Fruit fly (Drosophila melanogaster) whole organism, embryonic: ENCODE results near the gene CG6893.

Source experiments
- CG10654 ChIP-seq: fragments of 200-800 bp; sonication (Bioruptor generic); optimal IDR thresholded peaks from 2 replicates; lab custom pipeline; 2016; ENCODE audit warnings: missing biosample characterization, missing genetic modification characterization
- CG10959 ChIP-seq: fragments of 200-800 bp; sonication (Bioruptor generic); IDR thresholded peaks from 2 replicates; pipeline ENCODE4 v1.3.6; 2022; ENCODE audit warnings: missing biosample characterization, missing genetic modification characterization
- CG11696 ChIP-seq: fragments of 200-800 bp; sonication (Bioruptor generic); IDR thresholded peaks from 2 replicates; pipeline ENCODE4 v1.3.6; 2022; ENCODE audit warnings: missing biosample characterization, missing genetic modification characterization
- CG12236 ChIP-seq: fragments of 200-800 bp; sonication (Bioruptor generic); optimal IDR thresholded peaks from 2 replicates; lab custom pipeline; 2016; ENCODE audit warnings: missing biosample characterization, missing genetic modification characterization
- CG13894 ChIP-seq: fragments of 200-800 bp; sonication (Bioruptor generic); optimal IDR thresholded peaks from 3 replicates; lab custom pipeline; 2018; ENCODE audit warnings: missing biosample characterization, mild to moderate bottlenecking, missing genetic modification characterization, moderate library complexity
- CG15011 ChIP-seq: fragments of 200-800 bp; sonication (Bioruptor generic); optimal IDR thresholded peaks from 3 replicates; lab custom pipeline; 2018; ENCODE audit warnings: missing biosample characterization, mild to moderate bottlenecking, missing genetic modification characterization
- CG16779 ChIP-seq: fragments of 200-800 bp; sonication (Bioruptor generic); IDR thresholded peaks from 2 replicates; pipeline ENCODE4 v1.3.6; 2022; ENCODE audit warnings: missing biosample characterization, missing genetic modification characterization
- CG17328 ChIP-seq: fragments of 200-800 bp; sonication (Bioruptor generic); IDR thresholded peaks from 2 replicates; pipeline ENCODE4 v1.3.6; 2022; ENCODE audit warnings: missing biosample characterization, missing genetic modification characterization
- CG2889 ChIP-seq: fragments of 200-800 bp; sonication (Bioruptor generic); IDR thresholded peaks from 3 replicates; pipeline ENCODE4 v1.3.6; 2022; ENCODE audit warnings: missing biosample characterization, missing genetic modification characterization
- CG30431 ChIP-seq: fragments of 200-800 bp; sonication (Bioruptor generic); optimal IDR thresholded peaks from 2 replicates; lab custom pipeline; 2017; ENCODE audit warnings: missing biosample characterization, missing genetic modification characterization
- CG31388 ChIP-seq: fragments of 200-800 bp; sonication (Bioruptor generic); optimal IDR thresholded peaks from 2 replicates; lab custom pipeline; 2016; ENCODE audit warnings: missing biosample characterization, missing genetic modification characterization
- CG4617 ChIP-seq: fragments of 200-800 bp; sonication (Bioruptor generic); optimal IDR thresholded peaks from 3 replicates; lab custom pipeline; 2016; ENCODE audit warnings: missing biosample characterization, missing genetic modification characterization, borderline replicate concordance
- CG6272 ChIP-seq: fragments of 200-800 bp; sonication (Bioruptor generic); IDR thresholded peaks from 2 replicates; pipeline ENCODE4 v1.3.6; 2022; ENCODE audit warnings: missing biosample characterization, missing genetic modification characterization
- CG6683 ChIP-seq: fragments of 200-800 bp; sonication (Bioruptor generic); optimal IDR thresholded peaks from 2 replicates; lab custom pipeline; 2017; ENCODE audit warnings: missing biosample characterization, mild to moderate bottlenecking, missing genetic modification characterization, missing genetic modification reagents
- CG6689 ChIP-seq: fragments of 200-800 bp; sonication (Bioruptor generic); IDR thresholded peaks from 2 replicates; pipeline ENCODE4 v1.3.6; 2022; ENCODE audit warnings: missing biosample characterization, missing genetic modification characterization
- CG6765 ChIP-seq: fragments of 200-800 bp; sonication (Bioruptor generic); optimal IDR thresholded peaks from 3 replicates; lab custom pipeline; 2017; ENCODE audit warnings: missing biosample characterization, mild to moderate bottlenecking, missing genetic modification characterization
- CG8089 ChIP-seq: fragments of 200-800 bp; sonication (Bioruptor generic); optimal IDR thresholded peaks from 3 replicates; lab custom pipeline; 2016; ENCODE audit warnings: missing biosample characterization, missing genetic modification characterization
- CG8281 ChIP-seq: fragments of 200-800 bp; sonication (Bioruptor generic); optimal IDR thresholded peaks from 2 replicates; lab custom pipeline; 2018; ENCODE audit warnings: missing biosample characterization, mild to moderate bottlenecking, missing genetic modification characterization, moderate library complexity
- CG8944 ChIP-seq: fragments of 200-800 bp; sonication (Bioruptor generic); optimal IDR thresholded peaks from 3 replicates; lab custom pipeline; 2016; ENCODE audit warnings: missing biosample characterization, missing genetic modification characterization
- CoRest ChIP-seq: fragments of 200-800 bp; sonication (Bioruptor generic); optimal IDR thresholded peaks from 3 replicates; lab custom pipeline; 2018; ENCODE audit warnings: missing biosample characterization, mild to moderate bottlenecking, missing genetic modification characterization, moderate library complexity
- Drgx ChIP-seq: fragments of 200-800 bp; sonication (Bioruptor generic); IDR thresholded peaks from 2 replicates; pipeline ENCODE4 v1.3.6; 2022; ENCODE audit warnings: missing biosample characterization, missing genetic modification characterization
- Hr51 ChIP-seq, 2 experiments: fragments of 200-800 bp; sonication (Bioruptor generic); optimal IDR thresholded peaks; 2 replicates in 1 of 2; 3 replicates in 1 of 2; lab custom pipeline; 2016 to 2018; ENCODE audit warnings: missing biosample characterization in 2 of 2, missing genetic modification characterization in 2 of 2, mild to moderate bottlenecking in 1 of 2, moderate library complexity in 1 of 2
- Lpt ChIP-seq: fragments of >200 bp; optimal IDR thresholded peaks from 2 replicates; lab custom pipeline; 2018; ENCODE audit warnings: missing biosample characterization, missing genetic modification characterization
- MESR4 ChIP-seq: fragments of 200-800 bp; sonication (Bioruptor generic); optimal IDR thresholded peaks from 2 replicates; lab custom pipeline; 2018; ENCODE audit warnings: missing biosample characterization, mild to moderate bottlenecking, missing genetic modification characterization, moderate library complexity
- Nf-YA ChIP-seq: fragments of 200-800 bp; sonication (Bioruptor generic); IDR thresholded peaks from 2 replicates; pipeline ENCODE4 v1.3.6; 2022; ENCODE audit warnings: missing biosample characterization, missing genetic modification characterization
- NfI ChIP-seq: fragments of 200-800 bp; sonication (Bioruptor generic); optimal IDR thresholded peaks from 3 replicates; lab custom pipeline; 2018; ENCODE audit warnings: missing biosample characterization, mild to moderate bottlenecking, missing genetic modification characterization, moderate library complexity
- Poxn ChIP-seq: fragments of 200-800 bp; sonication (Bioruptor generic); IDR thresholded peaks from 2 replicates; pipeline ENCODE4 v1.3.6; 2022; ENCODE audit warnings: missing biosample characterization, missing genetic modification characterization
- Sin3A ChIP-seq: fragments of >200 bp; optimal IDR thresholded peaks from 2 replicates; lab custom pipeline; 2018
- ab ChIP-seq: fragments of 200-800 bp; sonication (Bioruptor generic); optimal IDR thresholded peaks from 2 replicates; lab custom pipeline; 2016; ENCODE audit warnings: missing biosample characterization, missing genetic modification characterization
- caup ChIP-seq: fragments of 200-800 bp; sonication (Bioruptor generic); optimal IDR thresholded peaks from 3 replicates; lab custom pipeline; 2017; ENCODE audit warnings: missing biosample characterization, mild to moderate bottlenecking, missing genetic modification characterization, moderate library complexity; ENCODE audit not compliant: severe bottlenecking
- croc ChIP-seq: fragments of 200-800 bp; sonication (Bioruptor generic); conservative IDR thresholded peaks from 3 replicates; pipeline ENCODE4 v1.3.6; 2022; ENCODE audit warnings: missing biosample characterization, missing genetic modification characterization
- dmrt11E ChIP-seq: fragments of 200-800 bp; sonication (Bioruptor generic); optimal IDR thresholded peaks from 3 replicates; lab custom pipeline; 2018; ENCODE audit warnings: missing biosample characterization, mild to moderate bottlenecking, missing genetic modification characterization, moderate library complexity
- emc ChIP-seq: fragments of 200-800 bp; sonication (Bioruptor generic); optimal IDR thresholded peaks from 2 replicates; lab custom pipeline; 2016; ENCODE audit warnings: missing biosample characterization, missing genetic modification characterization
- ems ChIP-seq: fragments of 200-800 bp; sonication (Bioruptor generic); optimal IDR thresholded peaks from 3 replicates; lab custom pipeline; 2016; ENCODE audit warnings: missing biosample characterization, missing genetic modification characterization
- esg ChIP-seq: fragments of 200-800 bp; sonication (Bioruptor generic); conservative IDR thresholded peaks from 2 replicates; pipeline ENCODE4 v1.3.6; 2022; ENCODE audit warnings: missing biosample characterization, missing genetic modification characterization
- grau ChIP-seq: fragments of 200-800 bp; optimal IDR thresholded peaks from 3 replicates; lab custom pipeline; 2019; ENCODE audit warnings: missing biosample characterization, mild to moderate bottlenecking, missing genetic modification characterization, moderate library complexity
- gt ChIP-seq: fragments of 200-800 bp; sonication (Bioruptor generic); IDR thresholded peaks from 2 replicates; pipeline ENCODE4 v1.3.6; 2022; ENCODE audit warnings: missing biosample characterization, missing genetic modification characterization
- hb ChIP-seq: fragments of 200-800 bp; sonication (Bioruptor generic); IDR thresholded peaks from 3 replicates; pipeline ENCODE4 v1.3.6; 2022; ENCODE audit warnings: missing biosample characterization, missing genetic modification characterization; ENCODE audit not compliant: partially characterized antibody
- kni ChIP-seq: fragments of 200-800 bp; sonication (Bioruptor generic); optimal IDR thresholded peaks from 3 replicates; lab custom pipeline; 2017; ENCODE audit warnings: mild to moderate bottlenecking, missing biosample characterization, missing genetic modification reagents, missing genetic modification characterization
- lilli ChIP-seq: fragments of 200-800 bp; sonication (Bioruptor generic); optimal IDR thresholded peaks from 3 replicates; lab custom pipeline; 2016; ENCODE audit warnings: missing biosample characterization, missing genetic modification characterization
- mld ChIP-seq: fragments of 200-800 bp; sonication (Bioruptor generic); IDR thresholded peaks from 3 replicates; pipeline ENCODE4 v1.3.6; 2022; ENCODE audit warnings: missing biosample characterization, missing genetic modification characterization; ENCODE audit not compliant: partially characterized antibody
- nerfin-1 ChIP-seq: fragments of 200-800 bp; sonication (Bioruptor generic); optimal IDR thresholded peaks from 3 replicates; lab custom pipeline; 2019; ENCODE audit warnings: missing biosample characterization, mild to moderate bottlenecking, missing genetic modification characterization, moderate library complexity
- phol ChIP-seq: fragments of 200-800 bp; sonication (Bioruptor generic); optimal IDR thresholded peaks from 3 replicates; lab custom pipeline; 2018; ENCODE audit warnings: missing biosample characterization, mild to moderate bottlenecking, missing genetic modification characterization, moderate library complexity
- stc ChIP-seq: fragments of 200-800 bp; sonication (Bioruptor generic); IDR thresholded peaks from 2 replicates; pipeline ENCODE4 v1.3.6; 2022; ENCODE audit warnings: missing biosample characterization, missing genetic modification characterization
- tna ChIP-seq: fragments of 200-800 bp; sonication (Bioruptor generic); IDR thresholded peaks from 2 replicates; pipeline ENCODE4 v1.3.6; 2022; ENCODE audit warnings: missing biosample characterization, missing genetic modification characterization; ENCODE audit not compliant: partially characterized antibody
- trh ChIP-seq: fragments of 200-800 bp; sonication (Bioruptor generic); optimal IDR thresholded peaks from 2 replicates; lab custom pipeline; 2016; ENCODE audit warnings: missing biosample characterization, missing genetic modification characterization
- tup ChIP-seq: fragments of 200-800 bp; sonication (Bioruptor generic); optimal IDR thresholded peaks from 2 replicates; lab custom pipeline; 2016; ENCODE audit warnings: missing biosample characterization, mild to moderate bottlenecking, missing genetic modification characterization, moderate library complexity
- twi ChIP-seq: fragments of 200-800 bp; optimal IDR thresholded peaks from 2 replicates; lab custom pipeline; 2019; ENCODE audit warnings: missing biosample characterization, mild to moderate bottlenecking, missing genetic modification characterization, moderate library complexity
- tx ChIP-seq: fragments of 200-800 bp; sonication (Bioruptor generic); optimal IDR thresholded peaks from 2 replicates; lab custom pipeline; 2016; ENCODE audit warnings: missing biosample characterization, missing genetic modification characterization
- wor ChIP-seq: fragments of 200-800 bp; sonication (Bioruptor generic); IDR thresholded peaks from 2 replicates; pipeline ENCODE4 v1.3.6; 2022; ENCODE audit warnings: missing biosample characterization, missing genetic modification characterization

The CG6893 gene

dm6 chr3L:18681550-18682217 is 12.3 kb upstream of the CG6893 start, which contains the start of the genes Sgf11 and CG32202 (continued):
- TF ChIP-seq CG11696 (GFP tag; lab: Robert Waterston, UW): no peak
- TF ChIP-seq ems: no peak
- TF ChIP-seq dmrt11E (tag; lab: Kevin White, UChicago): peak; percentile 73
- peak; percentile 56 for TF ChIP-seq nerfin-1
- TF ChIP-seq Drgx (GFP tag; lab: Robert Waterston, UW): no peak
- TF ChIP-seq esg (GFP tag; lab: Robert Waterston, UW): peak; percentile 53; the same call in 1 of the 2 replicates
- TF ChIP-seq gt (GFP tag; lab: Robert Waterston, UW): no peak
- TF ChIP-seq CG10654 (GFP tag; lab: Kevin White, UChicago): peak; percentile 23
- no peak for TF ChIP-seq Nf-YA (GFP tag; lab: Robert Waterston, UW)
- no peak for TF ChIP-seq CG12236 (GFP tag; lab: Kevin White, UChicago)
- TF ChIP-seq hb: no peak
- 0 out of 2 replicates have a peak, but pooled peaks have one; percentile 21 for TF ChIP-seq CG10959 (GFP tag; lab: Robert Waterston, UW)
- peak; percentile 25 for TF ChIP-seq trh (GFP tag; lab: Kevin White, UChicago)
- peak; percentile 86 for TF ChIP-seq CoRest (tag; lab: Kevin White, UChicago)
- TF ChIP-seq CG8944 (GFP tag; lab: Kevin White, UChicago): peak; percentile 5
- TF ChIP-seq CG4617 (GFP tag; lab: Kevin White, UChicago): peak; percentile 44
- peak; percentile 4 for TF ChIP-seq MESR4 (GFP tag; lab: Kevin White, UChicago)
- no peak for TF ChIP-seq tna (GFP tag; lab: Robert Waterston, UW)
- no peak for TF ChIP-seq Sin3A (lab: Kevin White, UChicago)
- no peak for TF ChIP-seq CG6765 (GFP tag; lab: Kevin White, UChicago)
- no peak for TF ChIP-seq CG16779 (GFP tag; lab: Robert Waterston, UW)
- no peak for TF ChIP-seq stc
- TF ChIP-seq tup: no peak
- 0 out of 2 replicates have a peak, but pooled peaks have one; percentile 20 for TF ChIP-seq wor
- TF ChIP-seq caup: peak; percentile 42
- no peak for TF ChIP-seq CG2889 (GFP tag; lab: Robert Waterston, UW)
- peak; percentile 53; the same call in 1 of the 2 replicates for TF ChIP-seq CG6689
- TF ChIP-seq CG8089 (GFP tag; lab: Kevin White, UChicago): no peak
- TF ChIP-seq CG13894 (tag; lab: Kevin White, UChicago): no peak
- peak; percentile 48 for TF ChIP-seq twi (tag; lab: Kevin White, UChicago)
- TF ChIP-seq CG6683 (GFP tag; lab: Kevin White, UChicago): no peak
- peak; percentile 81 for TF ChIP-seq phol
- peak; percentile 10 for TF ChIP-seq kni (GFP tag; lab: Kevin White, UChicago)
- no peak for TF ChIP-seq mld (GFP tag; lab: Robert Waterston, UW)
- TF ChIP-seq CG30431: no peak
- TF ChIP-seq emc: no peak
- no peak for TF ChIP-seq CG31388
- peak; percentile 33 for TF ChIP-seq CG8281 (tag; lab: Kevin White, UChicago)
- no peak for TF ChIP-seq Lpt (GFP tag; lab: Kevin White, UChicago)
- TF ChIP-seq grau (tag; lab: Kevin White, UChicago): peak; percentile 80
- no peak for TF ChIP-seq CG15011 (GFP tag; lab: Kevin White, UChicago)
- TF ChIP-seq lilli (GFP tag; lab: Kevin White, UChicago): peak; percentile 57
- peak; percentile 51; the same call in 1 of the 2 replicates for TF ChIP-seq CG17328 (GFP tag; lab: Robert Waterston, UW)
- no peak for TF ChIP-seq Poxn (GFP tag; lab: Robert Waterston, UW)
- peak in 1 of 2 experiments; percentile 77 for TF ChIP-seq Hr51 (GFP tag; optimal IDR thresholded peaks at IDR 0.05; lab: Kevin White, UChicago)
- no peak; the same call in 2 of the 3 replicates for TF ChIP-seq croc (GFP tag; lab: Robert Waterston, UW)
- no peak for TF ChIP-seq ab (GFP tag; lab: Kevin White, UChicago)
- peak; percentile 58 for TF ChIP-seq NfI (GFP tag; lab: Kevin White, UChicago)
- no peak for TF ChIP-seq CG6272
- TF ChIP-seq tx: no peak
